Fruit fly (Drosophila melanogaster): ENCODE data around the gene Ggt-1.

dm6 chrX:18499679-18500187 is 12.6 kb downstream of the Ggt-1 start, which contains the start of the genes Pgant7 and Xrcc2:
- TF ChIP-seq CG4496 (GFP tag; IDR thresholded peaks at IDR 0.05) (no peak), Pif1B (GFP tag; optimal IDR thresholded peaks at IDR 0.05) (no peak), gl (tag; optimal IDR thresholded peaks at IDR 0.05) (no peak), CG14655 (GFP tag; optimal IDR thresholded peaks at IDR 0.05) (no peak), D1 (tag; optimal IDR thresholded peaks at IDR 0.05) (no peak), Ets98B (GFP tag; IDR thresholded peaks at IDR 0.05) (no peak), CG10348 (GFP tag; IDR thresholded peaks at IDR 0.05) (no peak), CG34367 (tag; optimal IDR thresholded peaks at IDR 0.05) (no peak), Pif1A (GFP tag; optimal IDR thresholded peaks at IDR 0.05) (no peak), EcR (GFP tag; optimal IDR thresholded peaks at IDR 0.05) (no peak), CG15710 (tag; optimal IDR thresholded peaks at IDR 0.05) (no peak)

All from whole organism, pupa.